Worm (Caenorhabditis elegans): ENCODE data around the gene D1005.10.

D1005.10 gene

DNA sequence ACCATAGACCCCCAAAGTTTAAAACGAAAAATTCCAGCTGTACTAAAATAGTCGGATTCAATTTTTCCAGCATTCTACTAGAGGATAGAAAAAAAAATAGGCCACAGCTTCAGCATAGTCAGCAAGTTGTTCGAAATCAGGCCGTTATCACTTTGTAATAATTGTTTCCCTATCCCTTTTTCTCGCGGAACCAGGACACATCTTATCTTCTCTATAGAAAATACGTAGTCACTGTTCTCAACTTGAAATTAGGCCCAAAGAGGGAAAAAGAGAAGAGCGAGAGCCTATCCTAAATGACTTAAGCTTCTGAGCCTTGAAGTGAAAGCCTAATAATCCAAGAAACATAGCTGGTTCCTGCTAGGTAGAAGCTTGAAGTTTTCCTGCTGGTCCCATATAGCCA is 40.3 kb downstream of the D1005.10 start (continued):
- TF ChIP-seq ama-1 (optimal IDR thresholded peaks at IDR 0.05) (peak; percentile 76), ama-1 (GFP tag; optimal IDR thresholded peaks at IDR 0.05) (no peak), nfyb-1 (GFP tag; IDR thresholded peaks at IDR 0.05) (peak; percentile 62; the same call in 1 of the 2 replicates), ceh-100 (GFP tag; IDR thresholded peaks at IDR 0.05) (no peak), lin-35 (GFP tag; optimal IDR thresholded peaks at IDR 0.05) (no peak), atf-7 (tag; optimal IDR thresholded peaks at IDR 0.05) (no peak), bed-2 (GFP tag; IDR thresholded peaks at IDR 0.05) (no peak), hsf-1 (GFP tag; IDR thresholded peaks at IDR 0.05) (no peak), snpc-1.1 (tag; optimal IDR thresholded peaks at IDR 0.05; ENCODE audit: insufficient read depth) (no peak)

DNA sequence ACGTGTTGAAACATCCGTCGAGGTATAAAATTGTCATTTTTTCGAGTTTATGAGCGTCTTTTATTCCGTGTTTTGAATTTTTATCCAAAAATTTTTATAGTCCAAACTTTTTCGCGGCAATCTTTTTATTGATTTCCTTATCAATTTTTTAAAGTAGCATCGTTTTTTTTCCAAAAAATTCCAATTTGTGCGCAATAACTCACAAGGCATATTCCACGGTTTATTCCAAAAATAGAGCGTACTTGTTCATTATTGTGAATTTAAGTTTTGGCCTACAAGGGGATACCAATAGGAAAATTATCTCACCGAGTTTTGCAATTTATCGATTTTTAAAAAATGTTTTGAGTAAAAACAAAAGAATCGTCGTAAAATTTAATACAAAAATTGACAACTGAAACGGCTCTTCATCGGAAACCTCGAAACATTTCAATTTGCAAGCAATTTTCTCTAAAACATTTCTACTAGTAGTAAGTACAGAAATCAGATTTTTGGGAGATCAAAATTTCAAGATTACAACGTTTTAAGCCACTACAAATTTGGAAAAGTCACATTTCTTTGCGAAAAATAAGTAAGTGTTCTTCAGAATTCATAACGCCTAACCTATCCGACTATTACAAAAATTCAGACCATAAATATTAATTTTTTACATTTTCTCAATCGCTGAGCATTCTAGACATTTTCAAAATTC is 42.3 kb downstream of the D1005.10 start:
- TF ChIP-seq C06A6.2 (GFP tag; conservative IDR thresholded peaks at IDR 0.05) (no peak), lin-35 (GFP tag; optimal IDR thresholded peaks at IDR 0.05) (peak in 1 of 3 experiments; percentile 53), Y79H2A.3 (GFP tag; conservative IDR thresholded peaks at IDR 0.05) (no peak), hmg-1.2 (GFP tag; IDR thresholded peaks at IDR 0.05) (0 out of 2 replicates have a peak, but pooled peaks have one; percentile 9), ceh-100 (GFP tag; IDR thresholded peaks at IDR 0.05) (no peak), lin-40 (tag; optimal IDR thresholded peaks at IDR 0.05) (peak; percentile 41)

DNA sequence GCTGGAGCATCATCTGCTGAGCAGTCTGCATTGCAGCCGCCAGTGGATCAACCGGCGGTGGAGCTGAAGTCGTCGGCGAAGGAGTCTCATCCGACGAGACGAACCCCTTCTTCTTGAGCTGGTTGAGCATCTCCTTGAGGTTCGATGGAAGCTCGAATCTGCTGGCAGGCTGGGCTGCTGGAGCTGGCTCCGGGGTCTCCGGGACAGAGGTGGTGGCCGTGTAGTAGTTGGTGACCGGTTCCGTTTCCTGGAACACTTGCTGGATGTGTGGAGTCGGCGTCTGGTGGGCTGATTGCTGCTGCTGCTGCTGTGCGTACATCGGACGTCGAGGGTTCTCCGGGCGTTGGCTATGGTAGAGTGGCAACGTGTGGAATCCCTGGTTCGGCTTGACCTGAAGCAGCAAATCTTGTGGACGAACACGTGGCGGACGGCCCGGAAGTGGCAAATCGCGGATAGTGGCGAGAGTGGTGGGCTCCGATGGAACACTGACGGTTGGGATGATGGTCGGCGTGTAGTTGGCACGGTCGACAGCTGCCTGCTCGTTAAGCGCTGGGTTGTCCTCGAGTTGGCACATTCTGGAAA is 44.3 kb downstream of the D1005.10 start:
- no peak for TF ChIP-seq repo-1 (tag; optimal IDR thresholded peaks at IDR 0.05)
- peak; percentile 79; the same call in 1 of the 2 replicates for TF ChIP-seq egrh-3 (GFP tag; IDR thresholded peaks at IDR 0.05)
- peak; percentile 79 for TF ChIP-seq zfh-2 (GFP tag; conservative IDR thresholded peaks at IDR 0.05)

DNA sequence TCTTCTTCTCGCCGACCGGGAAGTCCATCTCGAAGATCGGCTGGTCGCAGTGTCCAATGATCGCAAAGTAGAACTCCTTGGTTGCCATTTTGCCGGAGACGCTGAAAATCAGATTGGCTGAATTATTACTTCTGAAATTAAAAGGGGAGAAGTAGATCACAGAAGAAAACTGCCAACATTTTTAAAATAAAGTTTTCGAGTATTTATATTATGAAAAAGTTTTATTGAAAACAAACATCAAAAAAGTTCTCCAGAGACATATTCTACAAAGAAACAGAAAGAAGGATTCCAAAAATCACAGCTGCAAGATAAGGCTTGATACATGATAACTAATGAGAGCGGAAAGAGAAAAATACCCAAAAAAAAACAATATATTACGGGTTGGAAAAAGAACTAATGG is 45.8 kb downstream of the D1005.10 start, which contains the start of gene sedl-1:
Gene sedl-1, minus strand, starts transcription at position 101 of the 400 bp plus-strand sequence.
- TF ChIP-seq B0035.1 (tag; optimal IDR thresholded peaks at IDR 0.05) = no peak
- TF ChIP-seq Y95B8A.8 (GFP tag; IDR thresholded peaks at IDR 0.05) = no peak
- no peak for TF ChIP-seq athp-1 (tag; optimal IDR thresholded peaks at IDR 0.05)
- TF ChIP-seq nfya-2 (GFP tag; IDR thresholded peaks at IDR 0.05) = no peak
- no peak for TF ChIP-seq ztf-3 (GFP tag; optimal IDR thresholded peaks at IDR 0.05)
- no peak for TF ChIP-seq Y53G8AR.9 (GFP tag; conservative IDR thresholded peaks at IDR 0.05)
- TF ChIP-seq mes-4 (tag; optimal IDR thresholded peaks at IDR 0.05) = no peak

DNA sequence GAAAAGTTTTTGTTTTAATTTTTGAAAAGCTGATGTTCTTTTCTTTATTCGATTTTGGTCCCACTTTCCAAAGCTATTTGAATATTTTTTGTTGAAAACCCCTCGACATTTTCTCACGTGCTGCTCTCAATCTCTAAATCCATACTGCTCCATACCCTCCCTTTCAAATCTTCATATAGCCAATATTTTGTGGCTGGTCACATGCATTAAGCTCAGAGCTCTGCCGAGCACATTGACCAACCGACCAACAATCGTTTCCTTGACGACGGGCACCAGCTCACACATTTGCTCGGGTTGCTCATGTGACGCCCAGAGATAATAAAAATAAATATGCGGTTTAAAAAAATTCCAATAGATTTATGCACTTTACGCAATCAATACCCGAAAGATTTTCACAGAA is 47.1 kb downstream of the D1005.10 start:
- TF ChIP-seq ceh-27 (GFP tag; optimal IDR thresholded peaks at IDR 0.05) (no peak), egrh-3 (GFP tag; IDR thresholded peaks at IDR 0.05) (no peak), lin-35 (GFP tag; optimal IDR thresholded peaks at IDR 0.05) (peak in 1 of 3 experiments; percentile 25), rec-8 (tag; optimal IDR thresholded peaks at IDR 0.05) (no peak), snpc-1.1 (tag; optimal IDR thresholded peaks at IDR 0.05; ENCODE audit: insufficient read depth) (no peak), dox-1 (GFP tag; IDR thresholded peaks at IDR 0.05) (0 out of 2 replicates have a peak, but pooled peaks have one; percentile 8), cebp-1 (GFP tag; IDR thresholded peaks at IDR 0.05) (no peak), cebp-1 (tag; optimal IDR thresholded peaks at IDR 0.05) (peak; percentile 24), unc-62 (GFP tag; optimal IDR thresholded peaks at IDR 0.05) (no peak), nhr-179 (tag; optimal IDR thresholded peaks at IDR 0.05) (no peak), F57A8.1 (GFP tag; optimal IDR thresholded peaks at IDR 0.05) (no peak)
